Worm (Caenorhabditis elegans): ENCODE data around the gene T05A8.3.
"Not testable (repeated sequence)": the region's sequence is repeated elsewhere in the genome, so short reads cannot be mapped to it uniquely, and the experiment has no call there.

T05A8.3 gene

DNA sequence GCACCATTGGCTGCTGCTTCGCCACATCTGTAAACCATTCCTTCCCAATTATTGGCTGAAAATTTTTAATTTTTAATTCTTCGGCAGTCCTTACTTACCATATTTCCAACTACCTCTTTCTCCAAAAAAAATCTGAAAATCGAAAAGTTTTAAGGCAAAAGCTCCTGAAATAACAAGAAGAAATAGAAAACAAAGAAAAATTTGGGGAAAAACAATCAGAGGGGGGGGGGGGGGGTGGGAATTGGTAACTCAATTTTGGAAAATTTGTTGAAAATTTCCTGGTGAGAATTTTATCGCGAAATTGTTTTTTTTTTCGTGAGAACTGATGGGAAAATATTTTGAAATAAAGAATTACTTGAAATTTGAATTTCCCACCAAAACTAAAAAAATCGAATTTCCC lies 24.8 kb downstream of the T05A8.3 start, which contains the start of gene set-11:
Gene set-11, minus strand, starts transcription at position 101 of the 400 bp plus-strand sequence.
- TF ChIP-seq Y95B8A.8 (GFP tag; IDR thresholded peaks at IDR 0.05) (no peak), madf-10 (tag; optimal IDR thresholded peaks at IDR 0.05) (no peak), K11D2.4 (GFP tag; IDR thresholded peaks at IDR 0.05) (no peak), mcd-1 (GFP tag; IDR thresholded peaks at IDR 0.05) (no peak), K12H6.12 (tag; optimal IDR thresholded peaks at IDR 0.05) (no peak), dpl-1 (GFP tag; optimal IDR thresholded peaks at IDR 0.05) (no peak), ztf-18 (tag; optimal IDR thresholded peaks at IDR 0.05) (no peak), lag-1 (GFP tag; IDR thresholded peaks at IDR 0.05) (no peak), sea-2 (GFP tag; IDR thresholded peaks at IDR 0.05) (no peak), egl-18 (GFP tag; IDR thresholded peaks at IDR 0.05) (no peak), ama-1 (optimal IDR thresholded peaks at IDR 0.05) (no peak), ama-1 (GFP tag; optimal IDR thresholded peaks at IDR 0.05) (no peak)

DNA sequence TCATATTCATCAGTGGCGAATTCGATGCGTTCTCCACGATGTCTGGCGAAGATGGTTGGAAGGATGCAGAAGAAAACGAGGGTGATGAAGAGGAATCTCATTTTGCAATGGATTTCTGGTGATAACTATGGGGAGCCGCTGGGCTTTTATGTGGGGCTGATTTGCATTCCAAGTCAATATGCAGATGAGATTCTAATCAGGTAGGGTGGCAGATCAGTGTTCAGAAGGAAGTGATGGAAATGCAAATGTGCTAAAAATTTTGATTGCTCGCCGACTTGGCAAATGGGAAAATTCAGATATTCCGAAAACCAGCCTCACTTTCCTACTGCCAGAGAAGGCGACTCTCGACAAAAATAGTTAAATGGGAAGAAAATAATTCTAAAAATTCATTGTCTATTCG lies 27.2 kb downstream of the T05A8.3 start, which contains the start of gene nspf-3:
Gene nspf-3, minus strand, starts transcription at position 101 of the 400 bp plus-strand sequence.
- TF ChIP-seq Y53G8AR.9 (GFP tag; conservative IDR thresholded peaks at IDR 0.05) (no peak), F33H1.4 (GFP tag; IDR thresholded peaks at IDR 0.05) (no peak), dox-1 (GFP tag; IDR thresholded peaks at IDR 0.05) (no peak), ceh-58 (GFP tag; IDR thresholded peaks at IDR 0.05) (no peak), F55B11.4 (tag; optimal IDR thresholded peaks at IDR 0.05; ENCODE audit: borderline replicate concordance, insufficient read depth) (no peak), nhr-120 (GFP tag; IDR thresholded peaks at IDR 0.05) (no peak), hmg-20 (GFP tag; IDR thresholded peaks at IDR 0.05) (no peak), aptf-3 (GFP tag; IDR thresholded peaks at IDR 0.05) (no peak), him-1 (tag; optimal IDR thresholded peaks at IDR 0.05) (no peak), egl-44 (GFP tag; IDR thresholded peaks at IDR 0.05) (no peak), nfyb-1 (GFP tag; IDR thresholded peaks at IDR 0.05) (no peak)

DNA sequence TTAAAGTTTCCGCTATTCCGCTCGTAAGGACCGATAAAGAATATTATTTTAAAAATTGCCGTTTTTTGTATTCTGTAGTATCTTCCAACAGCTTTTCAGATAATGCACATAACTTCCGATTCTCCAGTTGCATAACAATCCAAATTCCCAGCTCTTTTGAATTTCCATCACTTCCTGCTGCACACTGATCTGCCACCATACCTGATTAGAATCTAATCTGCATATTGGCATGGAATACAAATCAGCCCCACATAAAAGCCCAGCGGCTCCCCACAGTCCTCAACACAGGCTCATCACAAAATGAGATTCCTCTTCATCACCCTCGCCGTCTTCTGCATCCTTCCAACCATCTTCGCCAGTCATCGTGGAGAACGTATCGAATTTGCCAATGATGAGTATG lies 28.6 kb downstream of the T05A8.3 start, which contains the start of gene nspf-2:
Gene nspf-2, plus strand, starts transcription at position 301 of the 400 bp plus-strand sequence.
- not testable (repeated sequence) for TF ChIP-seq lin-26 (GFP tag; IDR thresholded peaks at IDR 0.05); mxl-1 (tag; optimal IDR thresholded peaks at IDR 0.05); rcor-1 (GFP tag; IDR thresholded peaks at IDR 0.05)

DNA sequence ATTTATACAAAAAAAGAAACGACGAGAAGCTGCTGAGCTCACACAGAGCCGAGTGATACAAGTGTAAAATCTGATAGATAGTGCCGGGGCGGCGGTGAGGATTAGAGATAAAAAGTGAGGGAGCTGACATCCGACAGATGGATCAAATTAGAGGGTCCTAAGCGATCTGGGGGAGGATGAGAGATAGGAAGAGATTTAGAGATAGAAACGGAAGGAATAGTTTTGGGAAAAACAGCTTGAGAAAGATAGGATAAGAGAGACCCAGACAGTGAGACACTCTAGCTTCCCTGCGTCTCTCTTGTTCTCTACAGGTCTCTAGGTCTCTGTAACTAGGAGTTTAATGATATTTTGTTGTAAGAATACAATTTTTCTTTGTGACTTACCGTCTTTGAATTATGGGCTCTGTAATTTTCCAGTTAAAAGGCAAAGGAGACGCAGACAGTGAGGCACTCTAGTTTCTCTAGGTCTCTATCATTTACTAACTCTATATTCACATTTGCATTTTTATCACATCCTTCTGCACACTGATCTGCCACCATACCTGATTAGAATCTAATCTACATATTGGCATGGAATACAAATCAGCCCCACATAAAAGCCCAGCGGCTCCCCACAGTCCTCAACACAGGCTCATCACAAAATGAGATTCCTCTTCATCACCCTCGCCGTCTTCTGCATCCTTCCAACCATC lies 30.1 kb downstream of the T05A8.3 start, which contains the start of the genes sup-9 and nspf-1:
Gene sup-9, minus strand, starts transcription at position 43 of the 691 bp plus-strand sequence.
Gene nspf-1, plus strand, starts transcription at position 641 of the 691 bp plus-strand sequence.
- TF ChIP-seq nfyb-1 (GFP tag; IDR thresholded peaks at IDR 0.05) (no peak), madf-10 (tag; optimal IDR thresholded peaks at IDR 0.05) (no peak), ceh-58 (GFP tag; IDR thresholded peaks at IDR 0.05) (no peak), rec-8 (tag; optimal IDR thresholded peaks at IDR 0.05) (no peak), lsl-1 (GFP tag; optimal IDR thresholded peaks at IDR 0.05) (no peak), chd-7 (tag; optimal IDR thresholded peaks at IDR 0.05) (no peak), mcd-1 (GFP tag; IDR thresholded peaks at IDR 0.05) (no peak), C06A6.2 (GFP tag; conservative IDR thresholded peaks at IDR 0.05) (no peak), lin-54 (GFP tag; optimal IDR thresholded peaks at IDR 0.05) (no peak), sdz-38 (tag; optimal IDR thresholded peaks at IDR 0.05) (no peak), aptf-3 (GFP tag; IDR thresholded peaks at IDR 0.05) (no peak), ZK185.1 (tag; optimal IDR thresholded peaks at IDR 0.05; ENCODE audit: poor library complexity, severe bottlenecking) (no peak), lir-1 (GFP tag; conservative IDR thresholded peaks at IDR 0.05) (no peak), fkh-3 (tag; optimal IDR thresholded peaks at IDR 0.05) (no peak), B0035.1 (tag; optimal IDR thresholded peaks at IDR 0.05) (no peak)

Measured in whole organism, young adult.